Fruit fly (Drosophila melanogaster) whole organism: Measurements from ENCODE around the gene CG33271.

Experiments
- CG8478 ChIP-seq: fragments of >200 bp; optimal IDR thresholded peaks from 2 replicates; lab custom pipeline; 2018; ENCODE audit warnings: inconsistent platforms
- Dll ChIP-seq: fragments of >200 bp; optimal IDR thresholded peaks from 2 replicates; lab custom pipeline; 2017
- EcR ChIP-seq, 2 experiments: fragments of >200 bp; optimal IDR thresholded peaks; 2 replicates each; lab custom pipeline; 2017; ENCODE audit warnings: missing biosample characterization in 2 of 2, missing genetic modification characterization in 2 of 2, missing genetic modification reagents in 2 of 2
- pan ChIP-seq: fragments of >200 bp; optimal IDR thresholded peaks from 2 replicates; lab custom pipeline; 2017
- psq ChIP-seq: fragments of >200 bp; optimal IDR thresholded peaks from 2 replicates; lab custom pipeline; 2017
- usp ChIP-seq: fragments of >200 bp; optimal IDR thresholded peaks from 2 replicates; lab custom pipeline; 2017; ENCODE audit warnings: missing biosample characterization, missing genetic modification characterization, mixed read lengths

- TF ChIP-seq psq (lab: Kevin White, UChicago) (no peak), pan (lab: Kevin White, UChicago) (no peak), EcR (GFP tag; optimal IDR thresholded peaks at IDR 0.05; lab: Kevin White, UChicago) (no peak), usp (GFP tag; lab: Kevin White, UChicago) (no peak), CG8478 (lab: Kevin White, UChicago) (no peak), Dll (lab: Kevin White, UChicago) (no peak)
These were observed 29.3 kb downstream of the CG33271 start for dm6 chr3L:11548009-11548408.
